Worm (Caenorhabditis elegans): Measurements from ENCODE around the gene F46G10.2.

The F46G10.2 gene

DNA sequence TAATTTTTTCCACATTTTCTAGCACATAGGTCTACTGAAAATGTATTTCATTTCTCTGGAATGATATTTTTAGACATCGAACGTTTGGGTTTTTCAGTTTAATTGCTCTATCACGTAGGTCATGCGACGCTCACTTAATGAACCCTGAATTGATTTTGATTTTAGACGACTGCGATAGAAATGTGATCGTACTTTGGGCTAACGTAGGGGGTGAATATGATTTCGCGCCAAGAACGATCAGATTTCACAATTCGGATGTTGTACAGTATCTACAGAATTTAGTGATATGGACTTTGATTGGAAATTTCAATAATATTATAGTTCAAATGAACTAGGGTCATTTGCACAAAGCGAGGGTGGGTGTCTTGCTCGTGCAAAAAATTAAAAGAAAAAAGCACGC is 29.4 kb downstream of the F46G10.2 start:
- TF ChIP-seq tbx-2 (tag; optimal IDR thresholded peaks at IDR 0.05) (peak; percentile 23), Y116A8C.19 (tag; optimal IDR thresholded peaks at IDR 0.05; ENCODE audit: borderline replicate concordance) (no peak), lin-14 (GFP tag; optimal IDR thresholded peaks at IDR 0.05) (peak; percentile 24), nhr-85 (tag) (peak; percentile 71), nhr-19 (GFP tag; conservative IDR thresholded peaks at IDR 0.05) (peak; percentile 82), elt-3 (tag; optimal IDR thresholded peaks at IDR 0.05) (peak in 1 of 6 experiments; percentile 52), nhr-71 (tag; optimal IDR thresholded peaks at IDR 0.05) (peak; percentile 41), nhr-90 (tag; optimal IDR thresholded peaks at IDR 0.05; ENCODE audit: poor library complexity) (peak; percentile 16), mdl-1 (tag; optimal IDR thresholded peaks at IDR 0.05) (peak in 1 of 2 experiments; percentile 24), nhr-20 (tag; optimal IDR thresholded peaks at IDR 0.05) (peak; percentile 70), lir-3 (tag; optimal IDR thresholded peaks at IDR 0.05; ENCODE audit: poor library complexity) (no peak), lin-35 (GFP tag; optimal IDR thresholded peaks at IDR 0.05) (peak in 1 of 2 experiments; percentile 45), snu-23 (GFP tag; optimal IDR thresholded peaks at IDR 0.05) (peak; percentile 27), aha-1 (tag; optimal IDR thresholded peaks at IDR 0.05) (no peak), isw-1 (GFP tag; IDR thresholded peaks at IDR 0.05) (no peak), blmp-1 (tag; optimal IDR thresholded peaks at IDR 0.05) (peak; percentile 0)

DNA sequence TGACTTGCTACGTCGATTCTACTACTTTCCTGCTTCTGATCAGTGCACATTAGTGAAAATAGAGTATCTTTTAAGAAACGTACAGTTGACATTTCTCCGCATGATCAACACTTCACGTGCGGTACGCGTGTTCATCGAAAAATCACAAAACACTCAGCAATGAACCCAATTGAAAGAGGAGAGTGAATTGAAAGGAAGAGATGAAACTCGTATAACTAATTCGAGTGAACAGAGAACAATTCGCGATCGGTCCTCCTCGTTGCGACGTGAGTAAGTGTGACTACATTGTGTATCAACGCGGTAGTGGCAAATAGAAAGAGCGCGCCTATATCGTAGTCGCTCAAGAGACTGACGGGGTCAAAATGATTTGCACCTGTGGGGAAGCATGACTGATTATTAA is 30.8 kb downstream of the F46G10.2 start:
- TF ChIP-seq snpc-4 (tag; optimal IDR thresholded peaks at IDR 0.05) = no peak
- peak; percentile 48 for TF ChIP-seq sup-37 (GFP tag; optimal IDR thresholded peaks at IDR 0.05)
- no peak for TF ChIP-seq ces-1 (GFP tag; optimal IDR thresholded peaks at IDR 0.05)
- no peak for TF ChIP-seq isw-1 (GFP tag; IDR thresholded peaks at IDR 0.05)
- TF ChIP-seq ets-5 (GFP tag; IDR thresholded peaks at IDR 0.05) = no peak
- peak in 1 of 2 experiments; percentile 9 for TF ChIP-seq efl-1 (optimal IDR thresholded peaks at IDR 0.05)
- peak in 1 of 2 experiments; percentile 93 for TF ChIP-seq efl-1 (GFP tag; optimal IDR thresholded peaks at IDR 0.05 in 1 of 2)
- no peak for TF ChIP-seq ama-1 (optimal IDR thresholded peaks at IDR 0.05)
- TF ChIP-seq hlh-17 (GFP tag; optimal IDR thresholded peaks at IDR 0.05; ENCODE audit: borderline replicate concordance) = no peak
- no peak for TF ChIP-seq sptf-1 (tag; optimal IDR thresholded peaks at IDR 0.05)
- TF ChIP-seq mab-9 (GFP tag; IDR thresholded peaks at IDR 0.05) = no peak
- no peak for TF ChIP-seq nhr-28 (tag; optimal IDR thresholded peaks at IDR 0.05)
- peak; percentile 55 to 77 for TF ChIP-seq egl-27 (tag; optimal IDR thresholded peaks at IDR 0.05)
- peak; percentile 72 for TF ChIP-seq ztf-4 (tag; optimal IDR thresholded peaks at IDR 0.05)
- peak; percentile 99 for TF ChIP-seq nhr-20 (tag; optimal IDR thresholded peaks at IDR 0.05)
- no peak for TF ChIP-seq nhr-12 (tag; optimal IDR thresholded peaks at IDR 0.05)
- TF ChIP-seq nhr-71 (tag; optimal IDR thresholded peaks at IDR 0.05) = peak; percentile 92
- peak; percentile 75 for TF ChIP-seq C16A3.4 (tag; optimal IDR thresholded peaks at IDR 0.05)
- no peak for TF ChIP-seq zag-1 (tag; optimal IDR thresholded peaks at IDR 0.05)
- no peak for TF ChIP-seq Y116A8C.19 (tag; optimal IDR thresholded peaks at IDR 0.05; ENCODE audit: borderline replicate concordance)
- TF ChIP-seq C04F5.9 (tag; optimal IDR thresholded peaks at IDR 0.05) = no peak
- peak; percentile 88 for TF ChIP-seq snu-23 (GFP tag; optimal IDR thresholded peaks at IDR 0.05)
- TF ChIP-seq ztf-11 (tag; optimal IDR thresholded peaks at IDR 0.05) = no peak
- TF ChIP-seq pax-3 (tag; optimal IDR thresholded peaks at IDR 0.05) = no peak
- TF ChIP-seq jun-1 (tag; optimal IDR thresholded peaks at IDR 0.05) = peak; percentile 67
- TF ChIP-seq mep-1 (tag; optimal IDR thresholded peaks at IDR 0.05) = peak; percentile 65
- no peak for TF ChIP-seq efl-3 (GFP tag; optimal IDR thresholded peaks at IDR 0.05)
- TF ChIP-seq vab-15 (tag; optimal IDR thresholded peaks at IDR 0.05) = no peak
- no peak for TF ChIP-seq hlh-4 (tag; optimal IDR thresholded peaks at IDR 0.05)
- TF ChIP-seq elt-3 (tag; optimal IDR thresholded peaks at IDR 0.05) = peak in 5 of 6 experiments; percentile 33 to 92 (median 83)
- TF ChIP-seq mef-2 (tag; optimal IDR thresholded peaks at IDR 0.05) = peak; percentile 2
- TF ChIP-seq nhr-237 (tag; optimal IDR thresholded peaks at IDR 0.05) = peak; percentile 15
- peak; percentile 77 for TF ChIP-seq grh-1 (GFP tag; IDR thresholded peaks at IDR 0.05)
- peak; percentile 94 for TF ChIP-seq blmp-1 (tag; optimal IDR thresholded peaks at IDR 0.05)
- TF ChIP-seq tbx-2 (tag; optimal IDR thresholded peaks at IDR 0.05) = peak; percentile 81
- TF ChIP-seq nhr-76 (tag; optimal IDR thresholded peaks at IDR 0.05) = peak; percentile 41
- no peak for TF ChIP-seq lin-15B (tag; optimal IDR thresholded peaks at IDR 0.05)
- TF ChIP-seq lin-13 (GFP tag; optimal IDR thresholded peaks at IDR 0.05) = peak; percentile 38
- peak in 2 of 3 experiments; percentile 10 to 44 for TF ChIP-seq ceh-82 (tag; optimal IDR thresholded peaks at IDR 0.05)
- peak; percentile 73 for TF ChIP-seq nhr-47 (tag; optimal IDR thresholded peaks at IDR 0.05)
- TF ChIP-seq sox-4 (tag; optimal IDR thresholded peaks at IDR 0.05) = no peak
- TF ChIP-seq nhr-11 (tag; optimal IDR thresholded peaks at IDR 0.05) = peak; percentile 32
- TF ChIP-seq nhr-85 (tag) = peak; percentile 99
- no peak for TF ChIP-seq skn-1 (tag; optimal IDR thresholded peaks at IDR 0.05)

Data from whole organism, L1 larva.